Fruit fly (Drosophila melanogaster) whole organism, embryonic: ENCODE results near the gene CG14401.
A peak's percentile ranks its signal among the peaks of the same experiment; 100 is the strongest.

ENCODE experiments used
- BEAF-32 ChIP-seq: fragments of 200-800 bp; sonication (Bioruptor generic); optimal IDR thresholded peaks from 3 replicates; lab custom pipeline; 2017; ENCODE audit warnings: missing biosample characterization, missing genetic modification characterization, mild to moderate bottlenecking, moderate library complexity, missing genetic modification reagents
- CG10321 ChIP-seq: fragments of 200-800 bp; sonication (Bioruptor generic); IDR thresholded peaks from 2 replicates; pipeline ENCODE4 v1.3.6; 2022; ENCODE audit warnings: missing biosample characterization, missing genetic modification characterization
- CG10366 ChIP-seq: fragments of 200-800 bp; sonication (Bioruptor generic); IDR thresholded peaks from 2 replicates; pipeline ENCODE4 v1.3.6; 2022; ENCODE audit warnings: missing biosample characterization, missing genetic modification characterization
- CG10979 ChIP-seq: fragments of 200-800 bp; sonication (Bioruptor generic); optimal IDR thresholded peaks from 2 replicates; lab custom pipeline; 2018; ENCODE audit warnings: missing biosample characterization, mild to moderate bottlenecking, missing genetic modification characterization, moderate library complexity
- CG11247 ChIP-seq: fragments of 200-800 bp; sonication (Bioruptor generic); IDR thresholded peaks from 2 replicates; pipeline ENCODE4 v1.3.6; 2022; ENCODE audit warnings: missing biosample characterization, missing genetic modification characterization
- CG11723 ChIP-seq: fragments of 200-800 bp; sonication (Bioruptor generic); optimal IDR thresholded peaks from 2 replicates; lab custom pipeline; 2017; ENCODE audit warnings: missing biosample characterization, mild to moderate bottlenecking, missing genetic modification characterization
- CG13775 ChIP-seq: fragments of 200-800 bp; sonication (Bioruptor generic); optimal IDR thresholded peaks from 3 replicates; lab custom pipeline; 2017; ENCODE audit warnings: missing biosample characterization, mild to moderate bottlenecking, missing genetic modification characterization
- CG14667 ChIP-seq: fragments of 200-800 bp; sonication (Bioruptor generic); IDR thresholded peaks from 2 replicates; pipeline ENCODE4 v1.3.6; 2022; ENCODE audit warnings: missing biosample characterization, missing genetic modification characterization
- CG17186 ChIP-seq: fragments of 200-800 bp; sonication (Bioruptor generic); optimal IDR thresholded peaks from 3 replicates; lab custom pipeline; 2017; ENCODE audit warnings: missing biosample characterization, missing genetic modification reagents, missing genetic modification characterization
- CG17361 ChIP-seq: fragments of 200-800 bp; sonication (Bioruptor generic); IDR thresholded peaks from 3 replicates; pipeline ENCODE4 v1.3.6; 2022; ENCODE audit warnings: missing biosample characterization, missing genetic modification characterization
- CG17912 ChIP-seq: fragments of 200-800 bp; sonication (Bioruptor generic); optimal IDR thresholded peaks from 2 replicates; lab custom pipeline; 2018; ENCODE audit warnings: missing biosample characterization, mild to moderate bottlenecking, missing genetic modification characterization
- CG31224 ChIP-seq: fragments of 200-800 bp; sonication (Bioruptor generic); IDR thresholded peaks from 2 replicates; pipeline ENCODE4 v1.3.6; 2022; ENCODE audit warnings: missing biosample characterization, missing genetic modification characterization
- CG3163 ChIP-seq: fragments of 200-800 bp; sonication (Bioruptor generic); optimal IDR thresholded peaks from 3 replicates; lab custom pipeline; 2016; ENCODE audit warnings: missing biosample characterization, missing genetic modification characterization
- CG32767 ChIP-seq: fragments of 200-800 bp; sonication (Bioruptor generic); IDR thresholded peaks from 2 replicates; pipeline ENCODE4 v1.3.6; 2022; ENCODE audit warnings: missing biosample characterization, missing genetic modification characterization
- CG3407 ChIP-seq: fragments of 200-800 bp; sonication (Bioruptor generic); optimal IDR thresholded peaks from 2 replicates; lab custom pipeline; 2018; ENCODE audit warnings: missing biosample characterization, mild to moderate bottlenecking, missing genetic modification characterization
- CG6791 ChIP-seq: fragments of 200-800 bp; sonication (Bioruptor generic); IDR thresholded peaks from 3 replicates; pipeline ENCODE4 v1.3.6; 2022; ENCODE audit warnings: missing biosample characterization, missing genetic modification characterization; ENCODE audit not compliant: partially characterized antibody
- CG8089 ChIP-seq: fragments of 200-800 bp; sonication (Bioruptor generic); optimal IDR thresholded peaks from 3 replicates; lab custom pipeline; 2016; ENCODE audit warnings: missing biosample characterization, missing genetic modification characterization
- CG9609 ChIP-seq: fragments of 200-800 bp; sonication (Bioruptor generic); optimal IDR thresholded peaks from 3 replicates; lab custom pipeline; 2016; ENCODE audit warnings: missing biosample characterization, missing genetic modification characterization
- Dad ChIP-seq: fragments of 200-800 bp; sonication (Bioruptor generic); optimal IDR thresholded peaks from 3 replicates; lab custom pipeline; 2016; ENCODE audit warnings: missing biosample characterization, missing genetic modification characterization
- Eip74EF ChIP-seq, 2 experiments: fragments of 200-800 bp in 1 of 2; fragments of >200 bp in 1 of 2; sonication (Bioruptor generic) in 1 of 2; optimal IDR thresholded peaks; 2 replicates each; lab custom pipeline; 2017 to 2019; ENCODE audit warnings: missing biosample characterization in 2 of 2, missing genetic modification characterization in 2 of 2, mild to moderate bottlenecking in 1 of 2, moderate library complexity in 1 of 2
- H2.0 ChIP-seq: fragments of 200-800 bp; sonication (Bioruptor generic); IDR thresholded peaks from 2 replicates; pipeline ENCODE4 v1.3.6; 2022; ENCODE audit warnings: missing biosample characterization, missing genetic modification characterization
- HLH54F ChIP-seq: fragments of 200-800 bp; sonication (Bioruptor generic); optimal IDR thresholded peaks from 3 replicates; lab custom pipeline; 2016; ENCODE audit warnings: missing biosample characterization, missing genetic modification characterization
- Mrtf ChIP-seq: fragments of 200-800 bp; sonication (Bioruptor generic); IDR thresholded peaks from 3 replicates; pipeline ENCODE4 v1.3.6; 2022; ENCODE audit warnings: missing biosample characterization, missing genetic modification characterization
- PHDP ChIP-seq: fragments of 200-800 bp; sonication (Bioruptor generic); optimal IDR thresholded peaks from 3 replicates; lab custom pipeline; 2018; ENCODE audit warnings: missing biosample characterization, mild to moderate bottlenecking, missing genetic modification characterization, moderate library complexity
- Rfx ChIP-seq: fragments of 200-800 bp; sonication (Bioruptor generic); IDR thresholded peaks from 2 replicates; pipeline ENCODE4 v1.3.6; 2022; ENCODE audit warnings: missing biosample characterization, missing genetic modification characterization
- Side ChIP-seq: fragments of 200-800 bp; sonication (Bioruptor generic); optimal IDR thresholded peaks from 2 replicates; lab custom pipeline; 2016; ENCODE audit warnings: missing biosample characterization, missing genetic modification characterization
- Sox100B ChIP-seq: fragments of 200-800 bp; sonication (Bioruptor generic); optimal IDR thresholded peaks from 3 replicates; lab custom pipeline; 2018; ENCODE audit warnings: missing biosample characterization, mild to moderate bottlenecking, missing genetic modification characterization
- abd-A ChIP-seq: fragments of 200-800 bp; sonication (Bioruptor generic); optimal IDR thresholded peaks from 3 replicates; lab custom pipeline; 2019; ENCODE audit warnings: missing biosample characterization, mild to moderate bottlenecking, missing genetic modification characterization, moderate library complexity
- amos ChIP-seq: fragments of 200-800 bp; sonication (Bioruptor generic); IDR thresholded peaks from 2 replicates; pipeline ENCODE4 v1.3.6; 2022; ENCODE audit warnings: missing biosample characterization, missing genetic modification characterization; ENCODE audit not compliant: partially characterized antibody
- btn ChIP-seq: fragments of 200-800 bp; sonication (Bioruptor generic); optimal IDR thresholded peaks from 2 replicates; lab custom pipeline; 2016; ENCODE audit warnings: missing biosample characterization, missing genetic modification characterization
- caup ChIP-seq: fragments of 200-800 bp; sonication (Bioruptor generic); optimal IDR thresholded peaks from 3 replicates; lab custom pipeline; 2017; ENCODE audit warnings: missing biosample characterization, mild to moderate bottlenecking, missing genetic modification characterization, moderate library complexity; ENCODE audit not compliant: severe bottlenecking
- crp ChIP-seq, 2 experiments: fragments of 200-800 bp; sonication (Bioruptor generic); optimal IDR thresholded peaks; 2 replicates in 1 of 2; 3 replicates in 1 of 2; lab custom pipeline; 2017; ENCODE audit warnings: missing biosample characterization in 2 of 2, missing genetic modification characterization in 2 of 2, mild to moderate bottlenecking in 1 of 2, moderate library complexity in 1 of 2
- da ChIP-seq: fragments of 200-800 bp; sonication (Bioruptor generic); optimal IDR thresholded peaks from 2 replicates; lab custom pipeline; 2016; ENCODE audit warnings: missing biosample characterization, missing genetic modification characterization
- dm ChIP-seq: fragments of 200-800 bp; sonication (Bioruptor generic); optimal IDR thresholded peaks from 3 replicates; lab custom pipeline; 2016; ENCODE audit warnings: missing biosample characterization, missing genetic modification characterization
- dysf ChIP-seq: fragments of 200-800 bp; sonication (Bioruptor generic); IDR thresholded peaks from 3 replicates; pipeline ENCODE4 v1.3.6; 2022; ENCODE audit warnings: missing biosample characterization, missing genetic modification characterization
- gfzf ChIP-seq: fragments of 200-800 bp; sonication (Bioruptor generic); optimal IDR thresholded peaks from 2 replicates; lab custom pipeline; 2016; ENCODE audit warnings: missing biosample characterization, mild to moderate bottlenecking, missing genetic modification characterization, moderate library complexity
- ind ChIP-seq: fragments of 200-800 bp; sonication (Bioruptor generic); optimal IDR thresholded peaks from 3 replicates; lab custom pipeline; 2016; ENCODE audit warnings: missing biosample characterization, missing genetic modification characterization
- kah ChIP-seq: fragments of 200-800 bp; sonication (Bioruptor generic); optimal IDR thresholded peaks from 2 replicates; lab custom pipeline; 2018; ENCODE audit warnings: missing biosample characterization, mild to moderate bottlenecking, missing genetic modification characterization
- klu ChIP-seq: fragments of 200-800 bp; sonication (Bioruptor generic); IDR thresholded peaks from 2 replicates; pipeline ENCODE4 v1.3.6; 2022; ENCODE audit warnings: missing biosample characterization, missing genetic modification characterization
- mam ChIP-seq: fragments of 200-800 bp; sonication (Bioruptor generic); optimal IDR thresholded peaks from 3 replicates; lab custom pipeline; 2016; ENCODE audit warnings: missing biosample characterization, missing genetic modification characterization
- otp ChIP-seq: fragments of 200-800 bp; sonication (Bioruptor generic); IDR thresholded peaks from 3 replicates; pipeline ENCODE4, ENCODE4 v1.3.6; 2022; ENCODE audit warnings: missing biosample characterization, missing genetic modification characterization
- sd ChIP-seq: fragments of 200-800 bp; sonication (Bioruptor generic); optimal IDR thresholded peaks from 3 replicates; lab custom pipeline; 2018; ENCODE audit warnings: missing biosample characterization, mild to moderate bottlenecking, missing genetic modification characterization, moderate library complexity
- so ChIP-seq: fragments of 200-800 bp; sonication (Bioruptor generic); IDR thresholded peaks from 3 replicates; pipeline ENCODE4 v1.3.6; 2022; ENCODE audit warnings: missing biosample characterization, missing genetic modification characterization
- sr ChIP-seq: fragments of 200-800 bp; sonication (Bioruptor generic); IDR thresholded peaks from 3 replicates; pipeline ENCODE4 v1.3.6; 2022; ENCODE audit warnings: missing biosample characterization, missing genetic modification characterization
- sug ChIP-seq: fragments of 200-800 bp; optimal IDR thresholded peaks from 2 replicates; lab custom pipeline; 2019; ENCODE audit warnings: missing biosample characterization, mild to moderate bottlenecking, missing genetic modification characterization, moderate library complexity
- vnd ChIP-seq: fragments of 200-800 bp; sonication (Bioruptor generic); IDR thresholded peaks from 3 replicates; pipeline ENCODE4 v1.3.6; 2022; ENCODE audit warnings: missing biosample characterization, missing genetic modification characterization; ENCODE audit not compliant: partially characterized antibody
- wek ChIP-seq: fragments of 200-800 bp; sonication (Bioruptor generic); optimal IDR thresholded peaks from 3 replicates; lab custom pipeline; 2018; ENCODE audit warnings: missing biosample characterization, mild to moderate bottlenecking, missing genetic modification characterization, moderate library complexity
- wor ChIP-seq: fragments of 200-800 bp; sonication (Bioruptor generic); IDR thresholded peaks from 2 replicates; pipeline ENCODE4 v1.3.6; 2022; ENCODE audit warnings: missing biosample characterization, missing genetic modification characterization
- zen ChIP-seq: fragments of 200-800 bp; sonication (Bioruptor generic); optimal IDR thresholded peaks from 3 replicates; lab custom pipeline; 2018; ENCODE audit warnings: missing biosample characterization, mild to moderate bottlenecking, missing genetic modification characterization, moderate library complexity

CG14401 gene

DNA sequence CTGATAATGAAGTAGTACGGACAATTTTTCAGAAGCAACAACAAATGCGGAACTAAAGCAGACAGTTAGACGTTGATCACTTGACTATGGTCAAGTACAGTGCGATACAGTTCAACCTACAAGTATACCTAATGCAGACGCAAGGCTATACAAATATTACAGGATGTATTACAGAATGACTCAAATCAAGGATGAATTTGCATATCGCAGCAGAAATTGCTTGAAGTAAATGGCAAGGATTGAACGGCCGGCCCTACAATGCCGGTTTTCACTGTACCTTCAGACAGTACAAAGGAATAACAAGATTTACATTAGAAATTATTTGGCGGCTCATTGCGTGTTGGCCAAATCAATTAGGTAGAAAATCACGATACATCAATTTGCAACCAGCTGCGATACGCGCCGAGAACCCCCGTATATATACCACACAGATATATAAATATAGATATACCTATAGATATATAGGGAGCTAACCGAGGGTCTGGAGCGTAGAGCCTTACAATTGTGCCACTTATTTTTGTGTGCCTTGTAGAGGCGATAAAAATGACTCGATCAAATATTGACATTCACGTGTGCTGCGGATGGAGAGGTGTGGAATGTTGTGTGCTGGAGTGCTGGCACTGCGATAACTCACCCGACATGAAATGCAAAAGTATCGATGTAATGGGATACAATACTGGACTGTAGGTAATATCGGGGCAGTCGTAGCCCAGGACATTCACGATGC, 11.9 kb downstream of the CG14401 start (continued):
- TF ChIP-seq Eip74EF (GFP tag; optimal IDR thresholded peaks at IDR 0.05; lab: Kevin White, UChicago), result peak in 1 of 2 experiments; percentile 83
- peak; percentile 55 for TF ChIP-seq CG10366 (GFP tag; lab: Robert Waterston, UW)
- no peak for TF ChIP-seq sug
- no peak for TF ChIP-seq vnd
- TF ChIP-seq CG17912 (GFP tag; lab: Kevin White, UChicago), result no peak
- no peak for TF ChIP-seq da (GFP tag; lab: Kevin White, UChicago)
- peak; percentile 19 for TF ChIP-seq wek (GFP tag; lab: Kevin White, UChicago)
- peak; percentile 0 for TF ChIP-seq CG13775 (GFP tag; lab: Kevin White, UChicago)
- TF ChIP-seq CG11247 (GFP tag; lab: Robert Waterston, UW), result peak; percentile 48
- no peak for TF ChIP-seq sr (GFP tag; lab: Robert Waterston, UW)
- peak; percentile 71 for TF ChIP-seq dysf (GFP tag; lab: Robert Waterston, UW)
- TF ChIP-seq CG3407 (GFP tag; lab: Kevin White, UChicago), result peak; percentile 27
- TF ChIP-seq Sox100B, result peak; percentile 45
- no peak for TF ChIP-seq CG14667 (GFP tag; lab: Robert Waterston, UW)
- TF ChIP-seq mam (GFP tag; lab: Kevin White, UChicago), result peak; percentile 79
- no peak for TF ChIP-seq CG32767 (GFP tag; lab: Robert Waterston, UW)
- TF ChIP-seq CG10979 (tag; lab: Kevin White, UChicago), result peak; percentile 6
- TF ChIP-seq CG31224 (GFP tag; lab: Robert Waterston, UW), result peak; percentile 59
- 0 out of 3 replicates have a peak, but pooled peaks have one; percentile 25 for TF ChIP-seq CG6791 (GFP tag; lab: Robert Waterston, UW)
- TF ChIP-seq PHDP (tag; lab: Kevin White, UChicago), result peak; percentile 39
- TF ChIP-seq CG3163, result peak; percentile 10
- TF ChIP-seq kah, result no peak
- no peak for TF ChIP-seq zen
- TF ChIP-seq CG17186 (GFP tag; lab: Kevin White, UChicago), result no peak
- TF ChIP-seq BEAF-32 (GFP tag; lab: Kevin White, UChicago), result no peak
- TF ChIP-seq crp (GFP tag; optimal IDR thresholded peaks at IDR 0.05; lab: Kevin White, UChicago), result no peak
- no peak for TF ChIP-seq CG11723
- TF ChIP-seq H2.0 (GFP tag; lab: Robert Waterston, UW), result no peak
- 0 out of 3 replicates have a peak, but pooled peaks have one; percentile 17 for TF ChIP-seq so (GFP tag; lab: Robert Waterston, UW)
- TF ChIP-seq Side (GFP tag; lab: Kevin White, UChicago), result no peak
- TF ChIP-seq Mrtf (GFP tag; lab: Robert Waterston, UW), result peak; percentile 73; the same call in 2 of the 3 replicates
- 0 out of 2 replicates have a peak, but pooled peaks have one; percentile 49 for TF ChIP-seq klu (GFP tag; lab: Robert Waterston, UW)
- peak; percentile 59 for TF ChIP-seq HLH54F (GFP tag; lab: Kevin White, UChicago)
- TF ChIP-seq CG8089 (GFP tag; lab: Kevin White, UChicago), result no peak
- TF ChIP-seq gfzf, result no peak
- peak; percentile 17 for TF ChIP-seq Dad (GFP tag; lab: Kevin White, UChicago)
- peak; percentile 23 for TF ChIP-seq CG9609
- TF ChIP-seq ind (GFP tag; lab: Kevin White, UChicago), result peak; percentile 63
- no peak for TF ChIP-seq abd-A (tag; lab: Kevin White, UChicago)
- no peak for TF ChIP-seq btn (GFP tag; lab: Kevin White, UChicago)
- peak; percentile 22 for TF ChIP-seq sd (tag; lab: Kevin White, UChicago)
- TF ChIP-seq caup, result peak; percentile 46
- TF ChIP-seq otp (GFP tag; lab: Robert Waterston, UW), result peak; percentile 48; the same call in 1 of the 3 replicates
- no peak for TF ChIP-seq amos (GFP tag; lab: Robert Waterston, UW)
- peak; percentile 85 for TF ChIP-seq Rfx (GFP tag; lab: Robert Waterston, UW)
- TF ChIP-seq CG10321 (GFP tag; lab: Robert Waterston, UW), result no peak
- TF ChIP-seq CG17361 (GFP tag; lab: Robert Waterston, UW), result peak; percentile 46; the same call in 2 of the 3 replicates
- TF ChIP-seq dm (GFP tag; lab: Kevin White, UChicago), result no peak
- no peak; the same call in 1 of the 2 replicates for TF ChIP-seq wor (GFP tag; lab: Robert Waterston, UW)
